Fruit fly (Drosophila melanogaster) whole organism, embryonic: ENCODE data around the gene Ask1.

Source experiments
- Aef1 ChIP-seq: fragments of 200-800 bp; sonication (Bioruptor generic); IDR thresholded peaks from 3 replicates; pipeline ENCODE4 v1.3.6; 2022; ENCODE audit warnings: missing biosample characterization, missing genetic modification characterization
- B-H2 ChIP-seq: fragments of 200-800 bp; sonication (Bioruptor generic); optimal IDR thresholded peaks from 2 replicates; lab custom pipeline; 2018; ENCODE audit warnings: missing biosample characterization, mild to moderate bottlenecking, missing genetic modification characterization
- CG10267 ChIP-seq: fragments of 200-800 bp; sonication (Bioruptor generic); optimal IDR thresholded peaks from 2 replicates; lab custom pipeline; 2018; ENCODE audit warnings: missing biosample characterization, mild to moderate bottlenecking, missing genetic modification characterization, moderate library complexity
- CG11695 ChIP-seq: fragments of 200-800 bp; sonication (Bioruptor generic); IDR thresholded peaks from 3 replicates; pipeline ENCODE4 v1.3.6; 2022; ENCODE audit warnings: missing biosample characterization, missing genetic modification characterization
- CG12071 ChIP-seq: fragments of 200-800 bp; sonication (Bioruptor generic); optimal IDR thresholded peaks from 3 replicates; lab custom pipeline; 2018; ENCODE audit warnings: missing biosample characterization, mild to moderate bottlenecking, missing genetic modification characterization
- CG16813 ChIP-seq: fragments of 200-800 bp; sonication (Bioruptor generic); IDR thresholded peaks from 3 replicates; pipeline ENCODE4 v1.3.6; 2022; ENCODE audit warnings: missing biosample characterization, missing genetic modification characterization; ENCODE audit not compliant: partially characterized antibody
- CG17385 ChIP-seq: fragments of 200-800 bp; sonication (Bioruptor generic); optimal IDR thresholded peaks from 3 replicates; lab custom pipeline; 2018; ENCODE audit warnings: missing biosample characterization, mild to moderate bottlenecking, missing genetic modification characterization
- CG2120 ChIP-seq: fragments of 200-800 bp; sonication (Bioruptor generic); optimal IDR thresholded peaks from 3 replicates; lab custom pipeline; 2016; ENCODE audit warnings: missing biosample characterization, missing genetic modification characterization
- CG3065 ChIP-seq: fragments of 200-800 bp; sonication (Bioruptor generic); optimal IDR thresholded peaks from 2 replicates; lab custom pipeline; 2016; ENCODE audit warnings: missing biosample characterization, missing genetic modification characterization
- CG3163 ChIP-seq: fragments of 200-800 bp; sonication (Bioruptor generic); optimal IDR thresholded peaks from 3 replicates; lab custom pipeline; 2016; ENCODE audit warnings: missing biosample characterization, missing genetic modification characterization
- CG43689 ChIP-seq: fragments of 200-800 bp; sonication (Bioruptor generic); IDR thresholded peaks from 2 replicates; pipeline ENCODE4 v1.3.6; 2022; ENCODE audit warnings: missing biosample characterization, missing genetic modification characterization
- CG4707 ChIP-seq: fragments of 200-800 bp; sonication (Bioruptor generic); optimal IDR thresholded peaks from 2 replicates; lab custom pipeline; 2018; ENCODE audit warnings: missing biosample characterization, mild to moderate bottlenecking, missing genetic modification characterization, moderate library complexity
- CG4730 ChIP-seq: fragments of 200-800 bp; sonication (Bioruptor generic); IDR thresholded peaks from 2 replicates; pipeline ENCODE4 v1.3.6; 2022; ENCODE audit warnings: missing biosample characterization, missing genetic modification characterization
- CG5245 ChIP-seq: fragments of 200-800 bp; sonication (Bioruptor generic); optimal IDR thresholded peaks from 3 replicates; lab custom pipeline; 2016; ENCODE audit warnings: missing biosample characterization, missing genetic modification characterization
- CG6813 ChIP-seq: fragments of 200-800 bp; sonication (Bioruptor generic); optimal IDR thresholded peaks from 2 replicates; lab custom pipeline; 2017; ENCODE audit warnings: missing biosample characterization, missing genetic modification characterization, mild to moderate bottlenecking, moderate library complexity, missing genetic modification reagents
- CG8944 ChIP-seq: fragments of 200-800 bp; sonication (Bioruptor generic); optimal IDR thresholded peaks from 3 replicates; lab custom pipeline; 2016; ENCODE audit warnings: missing biosample characterization, missing genetic modification characterization
- CG9932 ChIP-seq: fragments of 200-800 bp; sonication (Bioruptor generic); IDR thresholded peaks from 2 replicates; pipeline ENCODE4 v1.3.6; 2022; ENCODE audit warnings: missing biosample characterization, missing genetic modification characterization
- Camta ChIP-seq: fragments of 200-800 bp; sonication (Bioruptor generic); optimal IDR thresholded peaks from 2 replicates; lab custom pipeline; 2016; ENCODE audit warnings: missing biosample characterization, missing genetic modification characterization
- CrebB ChIP-seq: fragments of 200-800 bp; sonication (Bioruptor generic); optimal IDR thresholded peaks from 3 replicates; lab custom pipeline; 2018; ENCODE audit warnings: missing biosample characterization, mild to moderate bottlenecking, missing genetic modification characterization
- Dad ChIP-seq: fragments of 200-800 bp; sonication (Bioruptor generic); optimal IDR thresholded peaks from 3 replicates; lab custom pipeline; 2016; ENCODE audit warnings: missing biosample characterization, missing genetic modification characterization
- Eip74EF ChIP-seq, 2 experiments: fragments of 200-800 bp in 1 of 2; fragments of >200 bp in 1 of 2; sonication (Bioruptor generic) in 1 of 2; optimal IDR thresholded peaks; 2 replicates each; lab custom pipeline; 2017 to 2019; ENCODE audit warnings: missing biosample characterization in 2 of 2, missing genetic modification characterization in 2 of 2, mild to moderate bottlenecking in 1 of 2, moderate library complexity in 1 of 2
- HLH4C ChIP-seq: fragments of 200-800 bp; sonication (Bioruptor generic); IDR thresholded peaks from 3 replicates; pipeline ENCODE4 v1.3.6; 2022; ENCODE audit warnings: missing biosample characterization, missing genetic modification characterization; ENCODE audit not compliant: partially characterized antibody
- Hand ChIP-seq: fragments of 200-800 bp; sonication (Bioruptor generic); optimal IDR thresholded peaks from 2 replicates; lab custom pipeline; 2017; ENCODE audit warnings: mild to moderate bottlenecking, missing biosample characterization, missing genetic modification reagents, missing genetic modification characterization
- Hmr ChIP-seq: fragments of 200-800 bp; sonication (Bioruptor generic); optimal IDR thresholded peaks from 3 replicates; lab custom pipeline; 2017; ENCODE audit warnings: mild to moderate bottlenecking, missing biosample characterization, missing genetic modification reagents, missing genetic modification characterization
- Myb ChIP-seq: fragments of 200-800 bp; sonication (Bioruptor generic); optimal IDR thresholded peaks from 2 replicates; lab custom pipeline; 2016; ENCODE audit warnings: missing biosample characterization, missing genetic modification characterization
- Oaz ChIP-seq: fragments of 200-800 bp; sonication (Bioruptor generic); IDR thresholded peaks from 2 replicates; pipeline ENCODE4 v1.3.6; 2022; ENCODE audit warnings: missing biosample characterization, missing genetic modification characterization
- Opbp ChIP-seq: fragments of 200-800 bp; sonication (Bioruptor generic); IDR thresholded peaks from 3 replicates; pipeline ENCODE4 v1.3.6; 2022; ENCODE audit warnings: missing biosample characterization, missing genetic modification characterization; ENCODE audit not compliant: partially characterized antibody
- Poxn ChIP-seq: fragments of 200-800 bp; sonication (Bioruptor generic); IDR thresholded peaks from 2 replicates; pipeline ENCODE4 v1.3.6; 2022; ENCODE audit warnings: missing biosample characterization, missing genetic modification characterization
- Ravus ChIP-seq: fragments of 200-800 bp; sonication (Bioruptor generic); IDR thresholded peaks from 2 replicates; pipeline ENCODE4 v1.3.6; 2022; ENCODE audit warnings: missing biosample characterization, missing genetic modification characterization
- ab ChIP-seq: fragments of 200-800 bp; sonication (Bioruptor generic); optimal IDR thresholded peaks from 2 replicates; lab custom pipeline; 2016; ENCODE audit warnings: missing biosample characterization, missing genetic modification characterization
- bbx ChIP-seq: fragments of 200-800 bp; sonication (Bioruptor generic); IDR thresholded peaks from 2 replicates; pipeline ENCODE4 v1.3.6; 2022; ENCODE audit warnings: missing biosample characterization, missing genetic modification characterization; ENCODE audit not compliant: partially characterized antibody
- btn ChIP-seq: fragments of 200-800 bp; sonication (Bioruptor generic); optimal IDR thresholded peaks from 2 replicates; lab custom pipeline; 2016; ENCODE audit warnings: missing biosample characterization, missing genetic modification characterization
- cato ChIP-seq: fragments of 200-800 bp; sonication (Bioruptor generic); optimal IDR thresholded peaks from 2 replicates; lab custom pipeline; 2016; ENCODE audit warnings: missing biosample characterization, missing genetic modification characterization, borderline replicate concordance
- chm ChIP-seq: fragments of 200-800 bp; sonication (Bioruptor generic); IDR thresholded peaks from 2 replicates; pipeline ENCODE4 v1.3.6; 2022; ENCODE audit warnings: missing biosample characterization, missing genetic modification characterization
- crol ChIP-seq: fragments of 200-800 bp; sonication (Bioruptor generic); IDR thresholded peaks from 2 replicates; pipeline ENCODE4 v1.3.6; 2022; ENCODE audit warnings: missing biosample characterization, missing genetic modification characterization
- fu2 ChIP-seq: fragments of 200-800 bp; sonication (Bioruptor generic); optimal IDR thresholded peaks from 2 replicates; lab custom pipeline; 2016; ENCODE audit warnings: missing biosample characterization, missing genetic modification characterization
- ham ChIP-seq: fragments of 200-800 bp; sonication (Bioruptor generic); IDR thresholded peaks from 2 replicates; pipeline ENCODE4 v1.3.6; 2022; ENCODE audit warnings: missing biosample characterization, missing genetic modification characterization
- her ChIP-seq: fragments of 200-800 bp; sonication (Bioruptor generic); optimal IDR thresholded peaks from 2 replicates; lab custom pipeline; 2016; ENCODE audit warnings: missing biosample characterization, missing genetic modification characterization
- ken ChIP-seq: fragments of 200-800 bp; sonication (Bioruptor generic); IDR thresholded peaks from 3 replicates; pipeline ENCODE4 v1.3.6; 2022; ENCODE audit warnings: missing biosample characterization, missing genetic modification characterization
- nerfin-1 ChIP-seq: fragments of 200-800 bp; sonication (Bioruptor generic); optimal IDR thresholded peaks from 3 replicates; lab custom pipeline; 2019; ENCODE audit warnings: missing biosample characterization, mild to moderate bottlenecking, missing genetic modification characterization, moderate library complexity
- nmo ChIP-seq: fragments of 200-800 bp; sonication (Bioruptor generic); optimal IDR thresholded peaks from 2 replicates; lab custom pipeline; 2018; ENCODE audit warnings: missing biosample characterization, mild to moderate bottlenecking, missing genetic modification characterization, moderate library complexity
- phol ChIP-seq: fragments of 200-800 bp; sonication (Bioruptor generic); optimal IDR thresholded peaks from 3 replicates; lab custom pipeline; 2018; ENCODE audit warnings: missing biosample characterization, mild to moderate bottlenecking, missing genetic modification characterization, moderate library complexity
- rib ChIP-seq: fragments of 200-800 bp; sonication (Bioruptor generic); IDR thresholded peaks from 2 replicates; pipeline ENCODE4 v1.3.6; 2022; ENCODE audit warnings: missing biosample characterization, missing genetic modification characterization
- seq ChIP-seq: fragments of 200-800 bp; sonication (Bioruptor generic); IDR thresholded peaks from 2 replicates; pipeline ENCODE4 v1.3.6; 2022; ENCODE audit warnings: missing biosample characterization, missing genetic modification characterization
- sisA ChIP-seq: fragments of 200-800 bp; sonication (Bioruptor generic); IDR thresholded peaks from 2 replicates; pipeline ENCODE4 v1.3.6; 2022; ENCODE audit warnings: missing biosample characterization, missing genetic modification characterization
- slbo ChIP-seq: fragments of 200-800 bp; sonication (Bioruptor generic); IDR thresholded peaks from 2 replicates; pipeline ENCODE4 v1.3.6; 2022; ENCODE audit warnings: missing biosample characterization, missing genetic modification characterization
- slou ChIP-seq: fragments of 200-800 bp; sonication (Bioruptor generic); optimal IDR thresholded peaks from 3 replicates; lab custom pipeline; 2016; ENCODE audit warnings: missing biosample characterization, missing genetic modification characterization
- so ChIP-seq: fragments of 200-800 bp; sonication (Bioruptor generic); IDR thresholded peaks from 3 replicates; pipeline ENCODE4 v1.3.6; 2022; ENCODE audit warnings: missing biosample characterization, missing genetic modification characterization
- ssp ChIP-seq: fragments of 200-800 bp; sonication (Bioruptor generic); IDR thresholded peaks from 2 replicates; pipeline ENCODE4 v1.3.6; 2022; ENCODE audit warnings: missing biosample characterization, missing genetic modification characterization
- wor ChIP-seq: fragments of 200-800 bp; sonication (Bioruptor generic); IDR thresholded peaks from 2 replicates; pipeline ENCODE4 v1.3.6; 2022; ENCODE audit warnings: missing biosample characterization, missing genetic modification characterization
- z ChIP-seq: fragments of 200-800 bp; sonication (Bioruptor generic); IDR thresholded peaks from 3 replicates; pipeline ENCODE4 v1.3.6; 2022; ENCODE audit warnings: missing biosample characterization, missing genetic modification characterization

The Ask1 gene

DNA sequence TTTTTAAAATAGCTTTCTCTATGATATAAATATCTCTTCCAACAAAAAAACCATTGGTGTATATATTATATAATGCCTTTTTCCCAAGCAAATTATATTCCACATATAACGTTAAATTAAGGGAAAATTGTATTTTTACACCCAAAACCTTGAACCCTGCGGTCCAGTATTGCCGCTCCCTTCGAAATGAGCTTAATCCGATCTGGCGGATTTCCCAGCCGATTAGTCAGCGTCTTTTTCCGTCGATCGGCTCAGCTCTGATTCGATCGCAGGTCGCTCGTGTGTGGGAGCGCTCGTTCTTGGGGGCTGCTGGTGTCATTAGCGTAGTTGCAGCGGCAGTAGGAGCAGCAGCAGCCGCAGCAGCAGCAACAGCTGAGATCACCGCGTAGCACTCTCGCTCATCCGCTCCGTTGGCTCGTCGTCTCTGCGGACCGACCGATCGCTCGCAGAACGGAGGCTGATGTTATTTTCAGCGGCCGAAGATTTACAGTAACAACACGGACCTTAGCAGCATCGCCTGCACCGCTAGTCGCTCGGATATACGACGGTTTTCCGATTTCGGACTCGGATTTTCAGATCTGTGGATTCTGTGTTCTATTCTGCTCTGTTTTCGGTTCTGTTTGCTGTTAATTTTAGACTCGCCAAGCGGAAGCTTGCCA lies 10.9 kb downstream of the Ask1 start, which contains the start of gene CG4733 (continued):
- TF ChIP-seq slbo (GFP tag; lab: Robert Waterston, UW), result no peak
- no peak for TF ChIP-seq B-H2 (GFP tag; lab: Kevin White, UChicago)
- no peak for TF ChIP-seq rib (GFP tag; lab: Robert Waterston, UW)
- TF ChIP-seq CG4707 (GFP tag; lab: Kevin White, UChicago), result no peak
- TF ChIP-seq nmo (GFP tag; lab: Kevin White, UChicago), result peak; percentile 1
- TF ChIP-seq Hand (GFP tag; lab: Kevin White, UChicago), result no peak
- no peak for TF ChIP-seq Opbp
- TF ChIP-seq CG43689, result no peak
- TF ChIP-seq Dad (GFP tag; lab: Kevin White, UChicago), result no peak
- TF ChIP-seq CG3065 (GFP tag; lab: Kevin White, UChicago), result no peak
- peak; percentile 32 for TF ChIP-seq CG2120 (GFP tag; lab: Kevin White, UChicago)
- no peak for TF ChIP-seq fu2
- no peak for TF ChIP-seq CrebB (tag; lab: Kevin White, UChicago)
- no peak for TF ChIP-seq Eip74EF (GFP tag; optimal IDR thresholded peaks at IDR 0.05; lab: Kevin White, UChicago)
- TF ChIP-seq CG4730, result no peak
- no peak for TF ChIP-seq her (GFP tag; lab: Kevin White, UChicago)
- no peak for TF ChIP-seq Oaz (GFP tag; lab: Robert Waterston, UW)
- no peak for TF ChIP-seq CG8944
- no peak for TF ChIP-seq Hmr (GFP tag; lab: Kevin White, UChicago)
- TF ChIP-seq Camta (GFP tag; lab: Kevin White, UChicago), result no peak
- peak; percentile 15; the same call in 1 of the 3 replicates for TF ChIP-seq z
- no peak for TF ChIP-seq ab (GFP tag; lab: Kevin White, UChicago)
- TF ChIP-seq CG16813, result no peak
- no peak for TF ChIP-seq ken
- no peak for TF ChIP-seq CG12071
- no peak for TF ChIP-seq CG6813 (GFP tag; lab: Kevin White, UChicago)
- TF ChIP-seq cato (GFP tag; lab: Kevin White, UChicago), result no peak
- no peak for TF ChIP-seq chm (GFP tag; lab: Robert Waterston, UW)
- TF ChIP-seq Ravus (GFP tag; lab: Robert Waterston, UW), result no peak
- no peak for TF ChIP-seq ham (GFP tag; lab: Robert Waterston, UW)
- TF ChIP-seq CG17385 (GFP tag; lab: Kevin White, UChicago), result no peak
- no peak for TF ChIP-seq ssp (GFP tag; lab: Robert Waterston, UW)
- TF ChIP-seq wor (GFP tag; lab: Robert Waterston, UW), result no peak
- no peak for TF ChIP-seq nerfin-1 (tag; lab: Kevin White, UChicago)
- TF ChIP-seq sisA (GFP tag; lab: Robert Waterston, UW), result no peak
- no peak for TF ChIP-seq CG3163 (GFP tag; lab: Kevin White, UChicago)
- TF ChIP-seq phol (tag; lab: Kevin White, UChicago), result no peak
- 0 out of 2 replicates have a peak, but pooled peaks have one; percentile 11 for TF ChIP-seq CG9932 (GFP tag; lab: Robert Waterston, UW)
- no peak for TF ChIP-seq HLH4C (GFP tag; lab: Robert Waterston, UW)
- no peak for TF ChIP-seq seq (GFP tag; lab: Robert Waterston, UW)
- no peak for TF ChIP-seq Myb (GFP tag; lab: Kevin White, UChicago)
- TF ChIP-seq CG5245, result no peak
- TF ChIP-seq CG10267, result no peak
- TF ChIP-seq btn (GFP tag; lab: Kevin White, UChicago), result no peak
- peak; percentile 71; the same call in 1 of the 3 replicates for TF ChIP-seq so (GFP tag; lab: Robert Waterston, UW)
- no peak for TF ChIP-seq crol (GFP tag; lab: Robert Waterston, UW)
- TF ChIP-seq Poxn, result no peak
- TF ChIP-seq slou (GFP tag; lab: Kevin White, UChicago), result no peak
- peak; percentile 46; the same call in 1 of the 3 replicates for TF ChIP-seq CG11695 (GFP tag; lab: Robert Waterston, UW)
- TF ChIP-seq bbx, result 0 out of 2 replicates have a peak, but pooled peaks have one; percentile 17
- no peak for TF ChIP-seq Aef1 (GFP tag; lab: Robert Waterston, UW)
